Fruit fly (Drosophila melanogaster) whole organism, adult: ENCODE measurements around the gene vilya.

ENCODE experiments used
- CG1620 ChIP-seq: fragments of 200-800 bp; sonication (Bioruptor generic); optimal IDR thresholded peaks from 2 replicates; lab custom pipeline; 2016; ENCODE audit warnings: missing biosample characterization, missing genetic modification characterization
- CG5204 ChIP-seq: fragments of 200-800 bp; sonication (Bioruptor generic); optimal IDR thresholded peaks from 2 replicates; lab custom pipeline; 2016; ENCODE audit warnings: missing biosample characterization, missing genetic modification characterization
- CG7101 ChIP-seq: fragments of 200-800 bp; sonication (Bioruptor generic); optimal IDR thresholded peaks from 2 replicates; lab custom pipeline; 2018; ENCODE audit warnings: missing biosample characterization, mild to moderate bottlenecking, missing genetic modification characterization, moderate library complexity
- Clk ChIP-seq: fragments of 200-800 bp; sonication (Bioruptor generic); optimal IDR thresholded peaks from 2 replicates; lab custom pipeline; 2017; ENCODE audit warnings: missing biosample characterization, missing genetic modification characterization
- Crg-1 ChIP-seq: fragments of 200-800 bp; sonication (Bioruptor generic); optimal IDR thresholded peaks from 2 replicates; lab custom pipeline; 2016; ENCODE audit warnings: missing biosample characterization, missing genetic modification characterization
- Hr96 ChIP-seq: fragments of 200-800 bp; sonication (Bioruptor generic); optimal IDR thresholded peaks from 2 replicates; lab custom pipeline; 2016; ENCODE audit warnings: missing biosample characterization, missing genetic modification characterization
- Mnt ChIP-seq: fragments of 200-800 bp; sonication (Bioruptor generic); optimal IDR thresholded peaks from 2 replicates; lab custom pipeline; 2016; ENCODE audit warnings: missing biosample characterization, mild to moderate bottlenecking, missing genetic modification characterization
- bab1 ChIP-seq: fragments of 200-800 bp; sonication (Bioruptor generic); optimal IDR thresholded peaks from 3 replicates; lab custom pipeline; 2019; ENCODE audit warnings: missing biosample characterization, mild to moderate bottlenecking, missing genetic modification characterization, moderate library complexity
- cnc ChIP-seq, 2 experiments: fragments of >200 bp; optimal IDR thresholded peaks; 2 replicates each; lab custom pipeline; 2017
- ovo ChIP-seq: fragments of 200-800 bp; sonication (Bioruptor generic); optimal IDR thresholded peaks from 2 replicates; lab custom pipeline; 2016; ENCODE audit warnings: missing biosample characterization, missing genetic modification characterization

- TF ChIP-seq Clk (GFP tag; lab: Kevin White, UChicago) (no peak), CG1620 (GFP tag; lab: Kevin White, UChicago) (no peak), cnc (optimal IDR thresholded peaks at IDR 0.05; lab: Kevin White, UChicago) (no peak), Mnt (no peak), bab1 (GFP tag; lab: Kevin White, UChicago) (no peak), Crg-1 (GFP tag; lab: Kevin White, UChicago) (no peak), ovo (GFP tag; lab: Kevin White, UChicago) (no peak), Hr96 (no peak), CG7101 (tag; lab: Kevin White, UChicago) (no peak), CG5204 (GFP tag; lab: Kevin White, UChicago) (no peak)
Measured at dm6 chrX:2743601-2744000, 17.1 kb downstream of the vilya start.
